Fruit fly (Drosophila melanogaster) whole organism, adult: ENCODE data around the gene CG32695.

Experiments used
- CG11617 ChIP-seq: fragments of 200-800 bp; sonication (Bioruptor generic); optimal IDR thresholded peaks from 2 replicates; lab custom pipeline; 2017; ENCODE audit warnings: mild to moderate bottlenecking, missing biosample characterization, missing genetic modification reagents, missing genetic modification characterization
- CG12768 ChIP-seq: fragments of 200-800 bp; sonication (Bioruptor generic); optimal IDR thresholded peaks from 2 replicates; lab custom pipeline; 2017; ENCODE audit warnings: missing biosample characterization, missing genetic modification characterization, mild to moderate bottlenecking, moderate library complexity, missing genetic modification reagents
- CG14711 ChIP-seq: fragments of 200-800 bp; sonication (Bioruptor generic); optimal IDR thresholded peaks from 2 replicates; lab custom pipeline; 2018; ENCODE audit warnings: missing biosample characterization, mild to moderate bottlenecking, missing genetic modification characterization, moderate library complexity
- CG1620 ChIP-seq: fragments of 200-800 bp; sonication (Bioruptor generic); optimal IDR thresholded peaks from 2 replicates; lab custom pipeline; 2016; ENCODE audit warnings: missing biosample characterization, missing genetic modification characterization
- CG33017 ChIP-seq: fragments of 200-800 bp; sonication (Bioruptor generic); optimal IDR thresholded peaks from 2 replicates; lab custom pipeline; 2018; ENCODE audit warnings: missing biosample characterization, mild to moderate bottlenecking, missing genetic modification characterization, moderate library complexity
- CG5204 ChIP-seq: fragments of 200-800 bp; sonication (Bioruptor generic); optimal IDR thresholded peaks from 2 replicates; lab custom pipeline; 2016; ENCODE audit warnings: missing biosample characterization, missing genetic modification characterization
- CG7045 ChIP-seq: fragments of 200-800 bp; sonication (Bioruptor generic); optimal IDR thresholded peaks from 2 replicates; lab custom pipeline; 2017; ENCODE audit warnings: missing biosample characterization, mild to moderate bottlenecking, missing genetic modification characterization
- CG7101 ChIP-seq: fragments of 200-800 bp; sonication (Bioruptor generic); optimal IDR thresholded peaks from 2 replicates; lab custom pipeline; 2018; ENCODE audit warnings: missing biosample characterization, mild to moderate bottlenecking, missing genetic modification characterization, moderate library complexity
- Clk ChIP-seq: fragments of 200-800 bp; sonication (Bioruptor generic); optimal IDR thresholded peaks from 2 replicates; lab custom pipeline; 2017; ENCODE audit warnings: missing biosample characterization, missing genetic modification characterization
- Crg-1 ChIP-seq: fragments of 200-800 bp; sonication (Bioruptor generic); optimal IDR thresholded peaks from 2 replicates; lab custom pipeline; 2016; ENCODE audit warnings: missing biosample characterization, missing genetic modification characterization
- Hr96 ChIP-seq: fragments of 200-800 bp; sonication (Bioruptor generic); optimal IDR thresholded peaks from 2 replicates; lab custom pipeline; 2016; ENCODE audit warnings: missing biosample characterization, missing genetic modification characterization
- Mnt ChIP-seq: fragments of 200-800 bp; sonication (Bioruptor generic); optimal IDR thresholded peaks from 2 replicates; lab custom pipeline; 2016; ENCODE audit warnings: missing biosample characterization, mild to moderate bottlenecking, missing genetic modification characterization
- bab1 ChIP-seq: fragments of 200-800 bp; sonication (Bioruptor generic); optimal IDR thresholded peaks from 3 replicates; lab custom pipeline; 2019; ENCODE audit warnings: missing biosample characterization, mild to moderate bottlenecking, missing genetic modification characterization, moderate library complexity
- cic ChIP-seq: fragments of 200-800 bp; sonication (Bioruptor generic); optimal IDR thresholded peaks from 2 replicates; lab custom pipeline; 2017; ENCODE audit warnings: missing biosample characterization, mild to moderate bottlenecking, missing genetic modification characterization, moderate library complexity
- cnc ChIP-seq, 2 experiments: fragments of >200 bp; optimal IDR thresholded peaks; 2 replicates each; lab custom pipeline; 2017
- kay ChIP-seq: fragments of 200-800 bp; sonication (Bioruptor generic); peaks from one replicate; lab custom pipeline; 2016; ENCODE audit warnings: missing biosample characterization, missing genetic modification characterization, borderline replicate concordance
- ovo ChIP-seq: fragments of 200-800 bp; sonication (Bioruptor generic); optimal IDR thresholded peaks from 2 replicates; lab custom pipeline; 2016; ENCODE audit warnings: missing biosample characterization, missing genetic modification characterization
- pad ChIP-seq: fragments of 200-800 bp; sonication (Bioruptor generic); optimal IDR thresholded peaks from 3 replicates; lab custom pipeline; 2017; ENCODE audit warnings: missing biosample characterization, missing genetic modification characterization, mild to moderate bottlenecking, moderate library complexity, missing genetic modification reagents
- tj ChIP-seq: fragments of 200-800 bp; sonication (Bioruptor generic); optimal IDR thresholded peaks from 3 replicates; lab custom pipeline; 2017; ENCODE audit warnings: missing biosample characterization, mild to moderate bottlenecking, missing genetic modification characterization, moderate library complexity
- toe ChIP-seq: fragments of 200-800 bp; sonication (Bioruptor generic); optimal IDR thresholded peaks from 2 replicates; lab custom pipeline; 2016; ENCODE audit warnings: missing biosample characterization, missing genetic modification characterization

CG32695 gene

DNA sequence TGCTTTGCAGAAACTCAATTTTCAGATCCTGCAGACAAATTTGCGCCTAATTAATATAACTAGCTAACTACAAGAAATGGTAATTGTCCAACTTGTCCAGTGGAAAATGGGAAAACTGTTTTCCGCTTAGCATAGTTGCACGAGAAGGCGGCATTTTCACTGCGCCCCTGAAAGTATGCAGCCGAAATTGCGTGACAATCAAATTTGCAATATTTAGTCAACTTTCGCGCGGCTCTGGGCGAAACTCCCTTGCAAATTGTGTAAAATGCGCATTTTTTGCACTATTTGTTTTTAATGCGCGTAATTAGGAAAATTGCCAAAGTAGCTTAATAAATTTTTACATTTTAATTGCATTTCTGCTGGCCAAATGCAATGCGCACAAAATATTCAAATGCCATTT is 15.8 kb upstream of the CG32695 start:
- no peak for TF ChIP-seq CG11617
- no peak for TF ChIP-seq CG1620 (GFP tag; lab: Kevin White, UChicago)
- no peak for TF ChIP-seq Clk (GFP tag; lab: Kevin White, UChicago)
- no peak for TF ChIP-seq CG12768 (GFP tag; lab: Kevin White, UChicago)
- TF ChIP-seq cnc (optimal IDR thresholded peaks at IDR 0.05; lab: Kevin White, UChicago): no peak
- TF ChIP-seq bab1: no peak

- TF ChIP-seq Clk (GFP tag; lab: Kevin White, UChicago) (no peak), CG14711 (no peak), Mnt (GFP tag; lab: Kevin White, UChicago) (no peak), CG7101 (no peak), kay (no peak), CG5204 (GFP tag; lab: Kevin White, UChicago) (no peak), tj (no peak), pad (GFP tag; lab: Kevin White, UChicago) (no peak), Crg-1 (GFP tag; lab: Kevin White, UChicago) (no peak), CG7045 (GFP tag; lab: Kevin White, UChicago) (no peak), ovo (no peak), CG1620 (GFP tag; lab: Kevin White, UChicago) (no peak), CG12768 (GFP tag; lab: Kevin White, UChicago) (no peak), CG33017 (tag; lab: Kevin White, UChicago) (no peak), Hr96 (GFP tag; lab: Kevin White, UChicago) (no peak), bab1 (no peak), cic (GFP tag; lab: Kevin White, UChicago) (no peak), cnc (optimal IDR thresholded peaks at IDR 0.05; lab: Kevin White, UChicago) (no peak), CG11617 (no peak)
Observed at dm6 chrX:9885363-9885762, 11.5 kb upstream of the CG32695 start.

DNA sequence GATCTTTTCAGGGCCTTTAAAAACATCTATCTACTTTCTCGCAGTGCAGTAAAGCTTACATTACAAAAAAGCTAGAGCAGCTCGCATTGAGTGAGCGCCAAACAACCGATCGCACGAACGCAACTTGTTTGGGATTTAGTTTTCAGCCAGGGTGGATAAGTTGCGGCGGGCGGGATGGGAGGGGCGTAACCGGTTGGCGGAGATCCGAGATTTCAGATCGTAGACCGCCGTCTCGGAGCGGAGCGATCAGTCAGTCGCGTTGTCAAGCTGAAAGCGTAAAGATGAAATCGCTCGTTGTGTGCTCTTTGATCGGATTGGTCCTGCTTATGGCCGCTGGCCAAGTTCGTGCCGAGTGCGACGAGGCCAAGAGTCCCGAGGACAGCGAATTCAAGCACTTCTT is 10.4 kb upstream of the CG32695 start, which contains the start of gene CG9691:
Gene CG9691, plus strand, starts transcription at position 222 of the 400 bp plus-strand sequence.
- no peak for TF ChIP-seq pad (GFP tag; lab: Kevin White, UChicago)
- no peak for TF ChIP-seq Crg-1 (GFP tag; lab: Kevin White, UChicago)
- no peak for TF ChIP-seq cnc (optimal IDR thresholded peaks at IDR 0.05; lab: Kevin White, UChicago)
- TF ChIP-seq CG1620 (GFP tag; lab: Kevin White, UChicago): no peak
- TF ChIP-seq bab1: no peak
- no peak for TF ChIP-seq kay
- TF ChIP-seq CG7101: no peak
- TF ChIP-seq tj: no peak
- no peak for TF ChIP-seq CG5204 (GFP tag; lab: Kevin White, UChicago)
- no peak for TF ChIP-seq toe (GFP tag; lab: Kevin White, UChicago)
- no peak for TF ChIP-seq Hr96 (GFP tag; lab: Kevin White, UChicago)
- TF ChIP-seq CG7045 (GFP tag; lab: Kevin White, UChicago): no peak
- no peak for TF ChIP-seq ovo
- no peak for TF ChIP-seq CG33017 (tag; lab: Kevin White, UChicago)
- TF ChIP-seq Mnt (GFP tag; lab: Kevin White, UChicago): no peak
- TF ChIP-seq CG11617: no peak
- TF ChIP-seq cic (GFP tag; lab: Kevin White, UChicago): no peak

- no peak for TF ChIP-seq cic (GFP tag; lab: Kevin White, UChicago)
- no peak for TF ChIP-seq CG14711
- no peak for TF ChIP-seq ovo
- TF ChIP-seq kay: no peak
- no peak for TF ChIP-seq CG7101
- no peak for TF ChIP-seq Clk (GFP tag; lab: Kevin White, UChicago)
- TF ChIP-seq Crg-1 (GFP tag; lab: Kevin White, UChicago): no peak
- no peak for TF ChIP-seq CG5204 (GFP tag; lab: Kevin White, UChicago)
- TF ChIP-seq CG11617: no peak
- no peak for TF ChIP-seq pad (GFP tag; lab: Kevin White, UChicago)
- TF ChIP-seq cnc (optimal IDR thresholded peaks at IDR 0.05; lab: Kevin White, UChicago): no peak
- TF ChIP-seq CG7045 (GFP tag; lab: Kevin White, UChicago): no peak
- no peak for TF ChIP-seq Hr96 (GFP tag; lab: Kevin White, UChicago)
- TF ChIP-seq CG12768 (GFP tag; lab: Kevin White, UChicago): no peak
- TF ChIP-seq CG1620 (GFP tag; lab: Kevin White, UChicago): no peak
Observed at dm6 chrX:9882900-9883299, 9.0 kb upstream of the CG32695 start.

DNA sequence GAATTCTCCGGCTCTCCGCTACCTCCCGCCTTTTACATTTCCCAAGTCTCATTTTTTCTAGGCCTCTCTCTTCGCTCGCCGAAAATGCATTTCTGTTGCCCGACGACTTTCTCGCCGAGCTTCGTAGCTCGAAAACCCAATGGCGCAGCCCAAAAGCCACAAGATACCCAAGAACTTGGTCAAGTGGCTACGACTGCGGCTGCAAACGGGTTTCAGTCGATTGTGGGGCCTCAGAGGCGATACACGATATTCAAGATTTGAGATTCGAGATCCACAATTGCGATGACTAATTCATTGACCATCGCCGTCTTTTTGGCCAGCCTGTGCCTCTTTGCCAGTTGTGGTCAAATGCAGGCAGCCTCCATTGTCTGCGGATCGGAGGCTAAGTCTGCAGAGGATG is 7.9 kb upstream of the CG32695 start, which contains the start of gene CG9689:
Gene CG9689, plus strand, starts transcription at position 208 of the 400 bp plus-strand sequence.
- TF ChIP-seq CG14711 (no peak), CG7045 (GFP tag; lab: Kevin White, UChicago) (no peak), Mnt (GFP tag; lab: Kevin White, UChicago) (no peak), CG33017 (tag; lab: Kevin White, UChicago) (no peak)

DNA sequence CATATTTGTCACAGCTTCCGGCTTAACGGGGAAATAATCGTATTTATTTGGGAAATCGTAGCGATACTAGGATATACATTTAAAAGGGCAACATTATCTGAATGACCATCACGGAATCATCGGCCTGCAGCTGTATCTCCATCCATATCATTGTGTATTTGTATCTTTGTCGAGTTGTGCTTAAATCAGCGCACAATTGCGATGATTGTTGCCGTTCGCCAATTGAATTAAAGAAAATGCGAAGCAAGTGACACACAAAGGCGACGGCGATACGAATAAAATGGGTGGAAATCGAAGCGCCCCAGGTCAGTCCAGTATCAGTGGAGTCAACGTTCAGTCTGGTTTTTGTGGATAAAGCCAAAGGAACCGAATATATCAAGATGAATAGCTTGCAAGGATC is 5.7 kb upstream of the CG32695 start, which contains the start of gene CG9686:
Gene CG9686, plus strand, starts transcription at position 301 of the 400 bp plus-strand sequence.
- TF ChIP-seq CG14711 (no peak), Clk (GFP tag; lab: Kevin White, UChicago) (no peak), CG33017 (tag; lab: Kevin White, UChicago) (no peak), Crg-1 (GFP tag; lab: Kevin White, UChicago) (no peak), CG1620 (GFP tag; lab: Kevin White, UChicago) (no peak), tj (no peak), CG11617 (no peak), ovo (no peak), cnc (optimal IDR thresholded peaks at IDR 0.05; lab: Kevin White, UChicago) (no peak), pad (GFP tag; lab: Kevin White, UChicago) (no peak)

DNA sequence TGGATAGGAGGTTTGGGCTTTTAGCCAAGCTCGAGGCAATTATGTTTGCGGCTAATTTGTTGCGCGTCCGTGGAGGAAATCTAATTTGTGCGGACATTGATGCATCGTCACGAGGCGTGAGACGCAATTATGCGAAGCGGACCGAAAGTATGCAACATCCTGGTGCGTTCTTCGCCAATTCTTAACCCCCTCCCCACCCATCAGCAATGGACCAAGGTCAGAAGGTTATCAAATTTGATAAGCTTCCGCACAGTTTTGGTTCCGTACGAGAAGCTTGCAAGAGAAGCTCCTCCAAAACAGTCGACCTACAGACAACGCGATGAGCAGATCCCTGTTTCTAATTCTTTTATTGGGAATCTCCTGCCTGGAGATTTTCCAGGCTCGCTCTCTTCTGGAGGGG is 4.3 kb upstream of the CG32695 start, which contains the start of gene CG1468:
Gene CG1468, plus strand, starts transcription at position 298 of the 400 bp plus-strand sequence.
- TF ChIP-seq Mnt (GFP tag; lab: Kevin White, UChicago) (no peak), pad (GFP tag; lab: Kevin White, UChicago) (no peak), CG11617 (no peak), CG33017 (tag; lab: Kevin White, UChicago) (no peak), toe (GFP tag; lab: Kevin White, UChicago) (no peak), CG7045 (GFP tag; lab: Kevin White, UChicago) (no peak)
